Worm (Caenorhabditis elegans) whole organism, late embryonic: ENCODE data around the gene srg-24.
A peak's percentile ranks its signal among the peaks of the same experiment; 100 is the strongest.

Source experiments
- C08G9.2 ChIP-seq: sonication (generic microtip); optimal IDR thresholded peaks from 2 replicates; lab custom pipeline; 2016; ENCODE audit warnings: mild to moderate bottlenecking, missing genetic modification characterization, moderate library complexity, missing compliant biosample characterization
- C38D4.7 ChIP-seq: fragments of 200-800 bp; sonication (Bioruptor generic); optimal IDR thresholded peaks from 2 replicates; lab custom pipeline; 2018; ENCODE audit warnings: mild to moderate bottlenecking, missing genetic modification characterization, moderate library complexity, missing compliant biosample characterization
- T23F11.4 ChIP-seq: fragments of 200-800 bp; sonication (Bioruptor generic); optimal IDR thresholded peaks from 2 replicates; lab custom pipeline; 2018; ENCODE audit warnings: mild to moderate bottlenecking, missing genetic modification characterization, missing compliant biosample characterization
- ceh-18 ChIP-seq: sonication (generic microtip); optimal IDR thresholded peaks from 2 replicates; lab custom pipeline; 2016; ENCODE audit warnings: missing genetic modification characterization, missing compliant biosample characterization
- ceh-19 ChIP-seq: fragments of 200-800 bp; sonication (Bioruptor generic); optimal IDR thresholded peaks from 2 replicates; lab custom pipeline; 2018; ENCODE audit warnings: mild to moderate bottlenecking, missing genetic modification characterization, missing compliant biosample characterization
- ceh-22 ChIP-seq: sonication (generic microtip); optimal IDR thresholded peaks from 2 replicates; lab custom pipeline; 2017; ENCODE audit warnings: missing biosample characterization, missing genetic modification characterization
- ceh-34 ChIP-seq: sonication (generic microtip); optimal IDR thresholded peaks from 2 replicates; lab custom pipeline; 2016; ENCODE audit warnings: mild to moderate bottlenecking, missing genetic modification characterization, missing compliant biosample characterization
- ceh-45 ChIP-seq: fragments of 200-800 bp; sonication (Bioruptor generic); IDR thresholded peaks from 2 replicates; pipeline ENCODE4 v1.3.6; 2022; ENCODE audit warnings: missing genetic modification reagents, missing genetic modification characterization, missing compliant biosample characterization
- ceh-48 ChIP-seq: sonication (generic microtip); optimal IDR thresholded peaks from 2 replicates; lab custom pipeline; 2016; ENCODE audit warnings: missing genetic modification characterization, inconsistent platforms, missing compliant biosample characterization
- ceh-9 ChIP-seq: sonication (generic microtip); optimal IDR thresholded peaks from 2 replicates; lab custom pipeline; 2016; ENCODE audit warnings: mild to moderate bottlenecking, missing genetic modification characterization, inconsistent platforms, missing compliant biosample characterization
- che-1 ChIP-seq: sonication (generic microtip); optimal IDR thresholded peaks from 2 replicates; lab custom pipeline; 2016; ENCODE audit warnings: mild to moderate bottlenecking, missing genetic modification characterization, missing compliant biosample characterization
- eyg-1 ChIP-seq: sonication (generic microtip); optimal IDR thresholded peaks from 2 replicates; lab custom pipeline; 2016; ENCODE audit warnings: missing genotype, missing genetic modification characterization, missing compliant biosample characterization
- fax-1 ChIP-seq: sonication (generic microtip); optimal IDR thresholded peaks from 2 replicates; lab custom pipeline; 2016; ENCODE audit warnings: missing genotype, missing genetic modification characterization, missing compliant biosample characterization
- hlh-30 ChIP-seq: sonication (generic microtip); optimal IDR thresholded peaks from 2 replicates; lab custom pipeline; 2017; ENCODE audit warnings: antibody characterized with exemption, missing genetic modification characterization, missing compliant biosample characterization; ENCODE audit not compliant: insufficient read depth
- hlh-6 ChIP-seq: sonication (generic microtip); optimal IDR thresholded peaks from 2 replicates; lab custom pipeline; 2016; ENCODE audit warnings: missing genotype, missing genetic modification characterization, missing compliant biosample characterization
- hlh-8 ChIP-seq: sonication (generic microtip); optimal IDR thresholded peaks from 2 replicates; lab custom pipeline; 2016; ENCODE audit warnings: missing genotype, missing genetic modification characterization, missing compliant biosample characterization
- lim-6 ChIP-seq: sonication (generic microtip); optimal IDR thresholded peaks from 2 replicates; lab custom pipeline; 2016; ENCODE audit warnings: missing genetic modification characterization, missing compliant biosample characterization
- lin-11 ChIP-seq: fragments of 200-800 bp; sonication (Bioruptor generic); optimal IDR thresholded peaks from 2 replicates; lab custom pipeline; 2018; ENCODE audit warnings: mild to moderate bottlenecking, missing genetic modification characterization, missing compliant biosample characterization
- mec-3 ChIP-seq: sonication (generic microtip); optimal IDR thresholded peaks from 2 replicates; lab custom pipeline; 2016; ENCODE audit warnings: borderline replicate concordance, missing genetic modification characterization, missing compliant biosample characterization
- nhr-11 ChIP-seq: fragments of 150-350 bp; optimal IDR thresholded peaks from 2 replicates; lab custom pipeline; 2014; ENCODE audit warnings: missing biosample characterization, missing genetic modification characterization
- pag-3 ChIP-seq: sonication (generic microtip); optimal IDR thresholded peaks from 2 replicates; lab custom pipeline; 2016; ENCODE audit warnings: missing compliant biosample characterization, missing genetic modification characterization, borderline replicate concordance
- pax-1 ChIP-seq: fragments of 150-350 bp; optimal IDR thresholded peaks from 2 replicates; lab custom pipeline; 2014; ENCODE audit warnings: missing biosample characterization, missing genetic modification characterization
- pha-2 ChIP-seq: sonication (generic microtip); optimal IDR thresholded peaks from 2 replicates; lab custom pipeline; 2017; ENCODE audit warnings: mild to moderate bottlenecking, missing genetic modification characterization, missing compliant biosample characterization
- ref-2 ChIP-seq: sonication (generic microtip); optimal IDR thresholded peaks from 2 replicates; lab custom pipeline; 2016; ENCODE audit warnings: missing genetic modification characterization, missing compliant biosample characterization
- rnt-1 ChIP-seq: sonication (generic microtip); optimal IDR thresholded peaks from 2 replicates; lab custom pipeline; 2016; ENCODE audit warnings: missing genetic modification characterization, missing compliant biosample characterization
- sox-4 ChIP-seq: sonication (generic microtip); optimal IDR thresholded peaks from 2 replicates; lab custom pipeline; 2017; ENCODE audit warnings: mild to moderate bottlenecking, missing genetic modification characterization, inconsistent platforms, missing compliant biosample characterization
- tbx-7 ChIP-seq: sonication (generic microtip); optimal IDR thresholded peaks from 2 replicates; lab custom pipeline; 2016; ENCODE audit warnings: missing genotype, missing genetic modification characterization, missing compliant biosample characterization
- unc-42 ChIP-seq: sonication (generic microtip); optimal IDR thresholded peaks from 2 replicates; lab custom pipeline; 2016; ENCODE audit warnings: missing genotype, missing genetic modification characterization, missing compliant biosample characterization
- unc-86 ChIP-seq: sonication (generic microtip); optimal IDR thresholded peaks from 2 replicates; lab custom pipeline; 2016; ENCODE audit warnings: missing genetic modification characterization, missing compliant biosample characterization
- zip-5 ChIP-seq: sonication (generic microtip); optimal IDR thresholded peaks from 2 replicates; lab custom pipeline; 2016; ENCODE audit warnings: missing genetic modification characterization, missing compliant biosample characterization
- ztf-16 ChIP-seq: sonication (generic microtip); optimal IDR thresholded peaks from 2 replicates; lab custom pipeline; 2017; ENCODE audit warnings: missing genetic modification characterization, missing compliant biosample characterization

Gene srg-24

ce11 chrII:3076915-3077314 is 23.5 kb downstream of the srg-24 start, which contains the start of gene Y25C1A.8 (continued):
- TF ChIP-seq lim-6 (tag; lab: Kevin White, UChicago) (no peak), C08G9.2 (peak; percentile 35), mec-3 (no peak), C38D4.7 (GFP tag; lab: Kevin White, UChicago) (peak; percentile 20), ceh-45 (GFP tag; lab: Robert Waterston, UW) (no peak), ztf-16 (tag; lab: Kevin White, UChicago) (no peak), pha-2 (tag; lab: Kevin White, UChicago) (peak; percentile 26), unc-42 (tag; lab: Kevin White, UChicago) (peak; percentile 80), hlh-30 (tag; lab: Kevin White, UChicago) (peak; percentile 82), ceh-19 (peak; percentile 42), che-1 (tag; lab: Kevin White, UChicago) (peak; percentile 15), tbx-7 (tag; lab: Kevin White, UChicago) (no peak), ceh-18 (peak; percentile 49), eyg-1 (tag; lab: Kevin White, UChicago) (no peak), ceh-22 (no peak), unc-86 (tag; lab: Kevin White, UChicago) (peak; percentile 15), ceh-34 (tag; lab: Kevin White, UChicago) (peak; percentile 93), ceh-9 (tag; lab: Kevin White, UChicago) (no peak)
- TF ChIP-seq, all 69 proteins: peak for 22

- TF ChIP-seq pax-1 (tag; lab: Kevin White, UChicago) (no peak), nhr-11 (no peak), rnt-1 (tag; lab: Kevin White, UChicago) (no peak), fax-1 (no peak)
Measured at ce11 chrII:3071012-3071749, 29.3 kb downstream of the srg-24 start, which contains the start of gene Y25C1A.7. Gene Y25C1A.7, minus strand, starts transcription at chrII:3071062.

- TF ChIP-seq ref-2 (tag; lab: Kevin White, UChicago): no peak
- peak; percentile 39 for TF ChIP-seq ceh-48 (tag; lab: Kevin White, UChicago)
- TF ChIP-seq, all 69 proteins: peak for 1
Measured at ce11 chrII:3070182-3070581, 30.3 kb downstream of the srg-24 start.

- TF ChIP-seq tbx-7 (tag; lab: Kevin White, UChicago) (no peak), rnt-1 (tag; lab: Kevin White, UChicago) (no peak), ceh-48 (tag; lab: Kevin White, UChicago) (peak; percentile 16)
- TF ChIP-seq, all 69 proteins: peak for 1
Measured at ce11 chrII:3068646-3069045, 31.8 kb downstream of the srg-24 start.

ce11 chrII:3067896-3068295 is 32.5 kb downstream of the srg-24 start:
- no peak for TF ChIP-seq T23F11.4 (GFP tag; lab: Kevin White, UChicago)
- TF ChIP-seq hlh-8 (tag; lab: Kevin White, UChicago): no peak
- no peak for TF ChIP-seq lin-11 (tag; lab: Kevin White, UChicago)
- TF ChIP-seq sox-4 (tag; lab: Kevin White, UChicago): no peak
- no peak for TF ChIP-seq lim-6 (tag; lab: Kevin White, UChicago)
- TF ChIP-seq ceh-45 (GFP tag; lab: Robert Waterston, UW): no peak
- no peak for TF ChIP-seq unc-86 (tag; lab: Kevin White, UChicago)
- no peak for TF ChIP-seq pag-3 (tag; lab: Kevin White, UChicago)
- TF ChIP-seq hlh-6 (tag; lab: Kevin White, UChicago): no peak
- TF ChIP-seq, all 69 proteins: peak for 0

- TF ChIP-seq zip-5 (tag; lab: Kevin White, UChicago): no peak
- peak; percentile 33 for TF ChIP-seq ceh-48 (tag; lab: Kevin White, UChicago)
- TF ChIP-seq, all 69 proteins: peak for 1
Measured at ce11 chrII:3067447-3067846, 33.0 kb downstream of the srg-24 start.
